Worm (Caenorhabditis elegans) whole organism, mixed stage, embryonic: Measurements from ENCODE around the gene F40F9.10.

Experiments used
- M03D4.4 ChIP-seq: sonication (generic microtip); optimal IDR thresholded peaks from 2 replicates; lab custom pipeline; 2017; ENCODE audit warnings: mild to moderate bottlenecking, missing genetic modification characterization, missing compliant biosample characterization
- bed-3 ChIP-seq: fragments of 200-800 bp; sonication (Bioruptor generic); optimal IDR thresholded peaks from 3 replicates; lab custom pipeline; 2018; ENCODE audit warnings: mild to moderate bottlenecking, missing genetic modification characterization, moderate library complexity, missing compliant biosample characterization
- blmp-1 ChIP-seq: fragments of 150-350 bp; optimal IDR thresholded peaks from 2 replicates; lab custom pipeline; 2014; ENCODE audit warnings: missing biosample characterization, missing genetic modification characterization
- ceh-39 ChIP-seq: fragments of 150-350 bp; optimal IDR thresholded peaks from 2 replicates; lab custom pipeline; 2014; ENCODE audit warnings: missing biosample characterization, missing genetic modification characterization
- ceh-43 ChIP-seq: fragments of 200-800 bp; sonication (Bioruptor generic); optimal IDR thresholded peaks from 2 replicates; lab custom pipeline; 2018; ENCODE audit warnings: mild to moderate bottlenecking, missing genetic modification characterization, moderate library complexity, missing compliant biosample characterization
- ceh-83 ChIP-seq: fragments of 200-800 bp; sonication (Bioruptor generic); optimal IDR thresholded peaks from 2 replicates; lab custom pipeline; 2018; ENCODE audit warnings: mild to moderate bottlenecking, missing genetic modification characterization, missing compliant biosample characterization
- ces-1 ChIP-seq: fragments of 150-350 bp; optimal IDR thresholded peaks from 2 replicates; lab custom pipeline; 2014; ENCODE audit warnings: missing biosample characterization, missing genetic modification reagents, missing genetic modification characterization
- cnd-1 ChIP-seq: fragments of 200-800 bp; sonication (Bioruptor generic); optimal IDR thresholded peaks from 2 replicates; lab custom pipeline; 2018; ENCODE audit warnings: mild to moderate bottlenecking, missing genetic modification characterization, missing compliant biosample characterization
- elt-1 ChIP-seq: sonication (generic microtip); optimal IDR thresholded peaks from 2 replicates; lab custom pipeline; 2017; ENCODE audit warnings: missing genetic modification characterization, mild to moderate bottlenecking, missing compliant biosample characterization, antibody characterized with exemption, moderate library complexity, borderline replicate concordance; ENCODE audit not compliant: insufficient read depth
- elt-3 ChIP-seq: fragments of 150-350 bp; optimal IDR thresholded peaks from 2 replicates; lab custom pipeline; 2014; ENCODE audit warnings: missing biosample characterization, missing genetic modification characterization
- ham-2 ChIP-seq: fragments of 200-800 bp; sonication (Bioruptor generic); optimal IDR thresholded peaks from 2 replicates; lab custom pipeline; 2018; ENCODE audit warnings: mild to moderate bottlenecking, missing genetic modification characterization, missing compliant biosample characterization
- hlh-1 ChIP-seq: fragments of 150-350 bp; optimal IDR thresholded peaks from 2 replicates; lab custom pipeline; 2014; ENCODE audit warnings: missing biosample characterization, missing genetic modification reagents, missing genetic modification characterization
- lin-13 ChIP-seq: fragments of 150-350 bp; optimal IDR thresholded peaks from 2 replicates; lab custom pipeline; 2014; ENCODE audit warnings: missing biosample characterization, missing genetic modification characterization
- lin-32 ChIP-seq: fragments of 200-800 bp; sonication (Bioruptor generic); optimal IDR thresholded peaks from 2 replicates; lab custom pipeline; 2018; ENCODE audit warnings: mild to moderate bottlenecking, missing genetic modification characterization, missing compliant biosample characterization
- lsy-2 ChIP-seq: fragments of 150-350 bp; optimal IDR thresholded peaks from 2 replicates; lab custom pipeline; 2014; ENCODE audit warnings: missing biosample characterization, missing genetic modification characterization
- mab-5 ChIP-seq: fragments of 150-350 bp; optimal IDR thresholded peaks from 2 replicates; lab custom pipeline; 2014; ENCODE audit warnings: missing biosample characterization, missing genetic modification characterization
- mep-1 ChIP-seq: fragments of 150-350 bp; optimal IDR thresholded peaks from 2 replicates; lab custom pipeline; 2017; ENCODE audit warnings: missing biosample characterization, missing genetic modification reagents, missing genetic modification characterization, inconsistent platforms
- mls-2 ChIP-seq: sonication (generic microtip); optimal IDR thresholded peaks from 2 replicates; lab custom pipeline; 2016; ENCODE audit warnings: mild to moderate bottlenecking, missing genetic modification characterization, moderate library complexity, missing compliant biosample characterization
- nhr-12 ChIP-seq: fragments of 150-350 bp; optimal IDR thresholded peaks from 2 replicates; lab custom pipeline; 2014; ENCODE audit warnings: missing biosample characterization, missing genetic modification characterization
- nhr-2 ChIP-seq: fragments of 150-350 bp; optimal IDR thresholded peaks from 2 replicates; lab custom pipeline; 2014; ENCODE audit warnings: missing biosample characterization, missing genetic modification characterization
- nhr-237 ChIP-seq: fragments of 150-350 bp; optimal IDR thresholded peaks from 2 replicates; lab custom pipeline; 2014; ENCODE audit warnings: missing biosample characterization, missing genetic modification characterization
- nhr-76 ChIP-seq: sonication (generic microtip); optimal IDR thresholded peaks from 2 replicates; lab custom pipeline; 2017; ENCODE audit warnings: missing biosample characterization, missing genetic modification characterization
- pha-4 ChIP-seq: fragments of 150-350 bp; optimal IDR thresholded peaks from 2 replicates; lab custom pipeline; 2018; ENCODE audit warnings: missing biosample characterization, missing genetic modification reagents, missing genetic modification characterization
- sem-2 ChIP-seq: fragments of 200-800 bp; sonication (Bioruptor generic); optimal IDR thresholded peaks from 2 replicates; lab custom pipeline; 2018; ENCODE audit warnings: mild to moderate bottlenecking, missing genetic modification characterization, missing compliant biosample characterization
- sptf-1 ChIP-seq: sonication (generic microtip); optimal IDR thresholded peaks from 2 replicates; lab custom pipeline; 2017; ENCODE audit warnings: mild to moderate bottlenecking, missing genetic modification characterization, moderate library complexity, missing compliant biosample characterization
- unc-120 ChIP-seq: sonication (generic microtip); optimal IDR thresholded peaks from 2 replicates; lab custom pipeline; 2017; ENCODE audit warnings: missing genetic modification characterization, missing compliant biosample characterization; ENCODE audit not compliant: poor library complexity, severe bottlenecking
- unc-39 ChIP-seq: fragments of 150-350 bp; optimal IDR thresholded peaks from 2 replicates; lab custom pipeline; 2014; ENCODE audit warnings: missing biosample characterization, missing genetic modification characterization
- unc-62 ChIP-seq: fragments of 150-350 bp; optimal IDR thresholded peaks from 2 replicates; lab custom pipeline; 2014; ENCODE audit warnings: missing biosample characterization, missing genetic modification reagents, missing genetic modification characterization
- zip-8 ChIP-seq: fragments of 150-350 bp; optimal IDR thresholded peaks from 2 replicates; lab custom pipeline; 2014; ENCODE audit warnings: missing biosample characterization, missing genetic modification characterization

Gene F40F9.10

DNA sequence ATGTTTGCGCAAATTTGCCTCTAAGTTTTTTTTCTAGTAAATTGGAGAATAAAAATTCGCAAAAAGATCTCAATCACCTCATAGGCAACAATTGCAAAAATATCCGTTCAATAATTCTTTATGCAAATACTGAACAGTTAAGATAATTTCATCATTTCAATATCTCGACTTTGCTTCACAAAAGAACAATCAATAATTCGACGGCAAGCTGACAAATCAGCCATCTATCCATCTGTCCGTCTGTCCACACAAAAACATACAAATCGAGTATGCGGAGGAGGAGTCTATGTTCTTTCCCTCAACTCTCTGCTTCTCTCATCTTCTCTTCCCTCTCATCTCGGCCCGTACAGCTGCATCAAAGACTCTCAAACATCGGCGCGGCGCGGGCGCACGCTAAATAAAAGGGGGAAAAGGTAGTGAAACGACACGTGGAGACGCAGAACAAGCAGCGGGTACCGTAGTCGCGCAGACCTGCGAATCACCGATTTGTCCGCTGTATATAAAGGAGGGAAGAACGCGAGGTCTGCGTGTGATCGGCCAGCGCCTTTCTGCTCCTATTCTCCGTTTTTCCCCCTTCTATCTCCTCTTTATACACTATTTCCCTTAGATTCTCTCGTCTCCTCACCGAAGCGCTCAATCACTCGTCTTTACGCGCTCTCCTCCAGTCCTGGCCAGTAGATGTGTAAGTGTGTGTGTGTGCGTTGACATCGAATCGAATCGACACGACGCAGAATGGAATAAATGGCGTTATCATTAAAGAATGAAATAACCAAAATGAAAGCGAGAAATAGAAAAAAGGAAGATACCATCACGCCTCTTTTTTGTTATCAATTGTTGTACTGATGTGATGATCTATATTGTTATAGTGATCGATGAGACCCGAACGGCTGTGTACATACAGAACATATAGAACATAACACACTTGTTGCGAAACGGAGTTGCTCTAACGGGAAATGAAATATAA is 17.6 kb upstream of the F40F9.10 start (continued):
- TF ChIP-seq unc-120 (tag; lab: Kevin White, UChicago) (peak; percentile 98), hlh-1 (tag; lab: Kevin White, UChicago) (peak; percentile 70), unc-62 (GFP tag; lab: Kevin White, UChicago) (peak; percentile 83), elt-1 (tag; lab: Kevin White, UChicago) (no peak), lsy-2 (tag; lab: Kevin White, UChicago) (peak; percentile 95)

DNA sequence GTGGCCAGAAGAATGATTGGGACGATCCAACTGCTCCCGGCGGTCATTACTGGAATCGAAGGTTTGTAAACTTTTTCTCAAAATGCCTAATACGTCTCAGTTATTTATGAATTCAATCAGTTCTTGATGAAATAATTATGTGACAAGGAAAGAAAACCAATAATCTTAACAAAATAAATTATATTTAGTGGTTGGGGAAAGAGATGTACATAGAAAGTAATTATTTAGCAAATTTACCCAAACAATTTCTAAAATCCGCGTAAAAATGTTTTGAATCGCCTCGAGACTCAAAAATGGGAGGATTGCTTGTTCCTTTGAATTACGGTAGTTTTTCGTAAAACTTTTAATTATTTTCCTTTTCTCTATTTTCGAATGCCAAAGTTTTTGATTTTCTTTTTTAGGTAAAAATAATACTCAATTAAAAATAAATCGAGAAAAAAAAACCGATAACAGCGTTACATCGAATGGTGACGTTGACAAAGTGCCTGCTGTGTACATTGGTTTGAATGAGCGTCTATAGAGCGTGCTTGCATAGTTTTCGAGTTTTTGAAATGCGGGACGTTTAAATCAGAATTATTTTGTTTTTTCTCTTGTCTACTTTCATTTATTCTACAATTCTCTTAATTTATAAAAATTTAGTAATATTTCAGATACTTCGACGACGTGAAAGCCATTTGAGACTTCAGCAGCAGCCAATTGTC is 16.2 kb upstream of the F40F9.10 start, which contains the start of the genes aagr-3 and drap-1:
Gene aagr-3 (minus strand): TSS at position 51 of the 701 bp plus-strand sequence.
Gene drap-1 (plus strand): TSS at position 645 of the 701 bp plus-strand sequence.
- TF ChIP-seq nhr-76 (tag; lab: Kevin White, UChicago) (no peak), sem-2 (GFP tag; lab: Kevin White, UChicago) (no peak), ceh-39 (tag; lab: Kevin White, UChicago) (peak; percentile 91), nhr-237 (tag; lab: Kevin White, UChicago) (no peak), unc-120 (tag; lab: Kevin White, UChicago) (no peak), ceh-83 (GFP tag; lab: Kevin White, UChicago) (no peak), pha-4 (peak; percentile 73), elt-1 (tag; lab: Kevin White, UChicago) (no peak), mep-1 (tag; lab: Kevin White, UChicago) (peak; percentile 76), hlh-1 (tag; lab: Kevin White, UChicago) (peak; percentile 16), lsy-2 (tag; lab: Kevin White, UChicago) (peak; percentile 45), sptf-1 (tag; lab: Kevin White, UChicago) (no peak), unc-39 (tag; lab: Kevin White, UChicago) (no peak), ces-1 (GFP tag; lab: Kevin White, UChicago) (peak; percentile 58), ceh-43 (GFP tag; lab: Kevin White, UChicago) (no peak)

DNA sequence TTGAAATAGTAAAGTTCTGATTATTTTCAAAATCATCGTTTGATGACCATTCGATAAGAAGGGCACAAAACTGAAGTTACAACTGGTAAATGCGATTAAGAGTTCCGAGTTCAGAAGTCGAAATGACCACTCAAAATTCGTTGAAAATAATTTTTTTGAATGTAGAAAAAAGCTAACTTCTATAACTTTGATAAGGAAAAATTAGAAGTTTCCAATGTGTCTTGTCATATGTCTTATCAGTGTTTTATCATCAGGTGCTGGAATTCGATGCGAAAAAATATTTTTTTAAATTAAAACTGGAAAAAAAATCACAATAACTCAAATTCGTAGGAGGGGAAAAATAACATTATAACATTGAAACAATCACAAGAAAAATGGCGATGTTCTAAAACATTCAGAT is 12.3 kb upstream of the F40F9.10 start:
- TF ChIP-seq nhr-12 (no peak), nhr-2 (no peak), ces-1 (GFP tag; lab: Kevin White, UChicago) (no peak), cnd-1 (tag; lab: Kevin White, UChicago) (no peak), mls-2 (tag; lab: Kevin White, UChicago) (no peak), blmp-1 (tag; lab: Kevin White, UChicago) (no peak), ceh-83 (GFP tag; lab: Kevin White, UChicago) (no peak), sem-2 (GFP tag; lab: Kevin White, UChicago) (no peak)
- TF ChIP-seq, all 35 proteins: peak for 0

DNA sequence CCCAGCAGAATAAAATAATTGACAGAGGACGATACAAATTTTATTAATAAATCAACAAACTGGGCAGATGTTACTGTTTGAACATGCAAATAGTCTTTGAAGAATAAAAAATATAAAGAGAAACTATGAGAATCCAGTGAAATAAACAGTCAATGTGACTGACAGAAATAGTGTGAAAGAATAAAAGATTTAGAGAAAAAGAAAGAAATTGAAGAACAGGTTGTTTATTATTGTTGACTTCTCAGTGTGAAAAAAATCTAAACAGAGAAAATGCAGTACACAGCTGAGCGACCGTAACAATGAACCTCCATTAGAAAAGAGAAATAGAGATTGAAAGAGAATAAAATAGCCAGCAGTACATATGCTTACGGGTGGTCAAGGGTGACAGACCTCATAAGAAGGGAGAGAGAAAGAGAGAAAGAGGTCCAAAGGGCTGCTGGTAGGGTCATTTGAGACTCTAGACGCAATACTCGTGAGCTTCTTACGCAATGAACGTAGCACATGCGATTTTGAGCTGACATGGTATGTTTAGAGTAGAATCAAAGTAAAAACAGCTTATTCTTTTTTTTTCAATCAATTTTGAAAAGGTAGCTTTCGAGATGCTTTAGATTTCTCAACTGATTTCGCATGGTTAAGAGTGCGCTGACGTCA is 10.7 kb upstream of the F40F9.10 start, which contains the start of gene slcr-46.3:
Gene slcr-46.3 (minus strand): TSS at position 86 of the 651 bp plus-strand sequence.
- peak; percentile 17 for TF ChIP-seq mep-1 (tag; lab: Kevin White, UChicago)
- no peak for TF ChIP-seq elt-3
- peak; percentile 43 for TF ChIP-seq pha-4
- TF ChIP-seq M03D4.4 (tag; lab: Kevin White, UChicago) = peak; percentile 34
- no peak for TF ChIP-seq lin-32 (GFP tag; lab: Kevin White, UChicago)
- no peak for TF ChIP-seq bed-3
- TF ChIP-seq sem-2 (GFP tag; lab: Kevin White, UChicago) = no peak
- TF ChIP-seq ceh-83 (GFP tag; lab: Kevin White, UChicago) = no peak
- no peak for TF ChIP-seq ceh-43 (GFP tag; lab: Kevin White, UChicago)
- no peak for TF ChIP-seq lin-13 (tag; lab: Kevin White, UChicago)
- no peak for TF ChIP-seq unc-39 (tag; lab: Kevin White, UChicago)
- no peak for TF ChIP-seq blmp-1 (tag; lab: Kevin White, UChicago)
- peak; percentile 32 for TF ChIP-seq ham-2 (GFP tag; lab: Kevin White, UChicago)
- no peak for TF ChIP-seq ces-1 (GFP tag; lab: Kevin White, UChicago)
- no peak for TF ChIP-seq hlh-1 (tag; lab: Kevin White, UChicago)
- TF ChIP-seq nhr-2 = peak; percentile 64
- no peak for TF ChIP-seq nhr-76 (tag; lab: Kevin White, UChicago)
- TF ChIP-seq lsy-2 (tag; lab: Kevin White, UChicago) = no peak
- peak; percentile 84 for TF ChIP-seq zip-8 (tag; lab: Kevin White, UChicago)
- peak; percentile 10 for TF ChIP-seq unc-62 (GFP tag; lab: Kevin White, UChicago)
- TF ChIP-seq mab-5 (tag; lab: Kevin White, UChicago) = peak; percentile 6
- no peak for TF ChIP-seq sptf-1 (tag; lab: Kevin White, UChicago)
